Worm (Caenorhabditis elegans): ENCODE results near the gene bcmo-2.

Gene bcmo-2

DNA sequence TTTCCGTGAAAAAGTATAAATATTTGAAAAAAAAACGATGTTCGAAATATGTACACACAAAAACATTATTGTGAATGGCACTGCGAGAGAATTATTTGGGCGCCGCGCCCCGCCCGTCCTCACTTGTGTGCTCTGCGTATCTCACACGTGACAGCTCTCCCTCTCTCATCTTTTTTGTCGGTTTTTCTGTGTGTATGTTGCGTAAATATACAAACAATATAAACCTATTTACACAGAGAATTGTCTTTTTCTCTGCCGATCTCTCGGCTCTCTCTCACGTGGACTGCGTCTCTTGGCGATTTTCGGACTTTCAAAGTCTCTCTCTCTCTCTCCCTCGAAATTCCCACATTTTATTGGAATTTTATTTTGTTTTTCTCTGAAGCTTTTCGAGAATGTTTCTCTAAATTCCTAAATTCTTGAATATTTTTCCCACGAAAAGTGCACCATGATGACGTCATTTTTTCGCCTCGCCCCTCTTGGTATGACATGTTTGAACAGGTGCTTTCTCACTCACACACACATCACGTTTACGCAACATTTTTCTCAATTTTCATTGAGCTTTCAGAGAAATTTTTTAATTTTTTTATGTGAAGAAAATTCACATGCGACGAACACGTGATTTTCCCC lies 48.1 kb upstream of the bcmo-2 start (continued):
- TF ChIP-seq set-16 (GFP tag; IDR thresholded peaks at IDR 0.05) (peak; percentile 35; the same call in 1 of the 2 replicates), T20F7.1 (GFP tag; optimal IDR thresholded peaks at IDR 0.05) (no peak), Y105C5A.15 (GFP tag; IDR thresholded peaks at IDR 0.05) (no peak), nhr-11 (tag; optimal IDR thresholded peaks at IDR 0.05) (peak; percentile 68), tag-97 (GFP tag; IDR thresholded peaks at IDR 0.05) (no peak)

DNA sequence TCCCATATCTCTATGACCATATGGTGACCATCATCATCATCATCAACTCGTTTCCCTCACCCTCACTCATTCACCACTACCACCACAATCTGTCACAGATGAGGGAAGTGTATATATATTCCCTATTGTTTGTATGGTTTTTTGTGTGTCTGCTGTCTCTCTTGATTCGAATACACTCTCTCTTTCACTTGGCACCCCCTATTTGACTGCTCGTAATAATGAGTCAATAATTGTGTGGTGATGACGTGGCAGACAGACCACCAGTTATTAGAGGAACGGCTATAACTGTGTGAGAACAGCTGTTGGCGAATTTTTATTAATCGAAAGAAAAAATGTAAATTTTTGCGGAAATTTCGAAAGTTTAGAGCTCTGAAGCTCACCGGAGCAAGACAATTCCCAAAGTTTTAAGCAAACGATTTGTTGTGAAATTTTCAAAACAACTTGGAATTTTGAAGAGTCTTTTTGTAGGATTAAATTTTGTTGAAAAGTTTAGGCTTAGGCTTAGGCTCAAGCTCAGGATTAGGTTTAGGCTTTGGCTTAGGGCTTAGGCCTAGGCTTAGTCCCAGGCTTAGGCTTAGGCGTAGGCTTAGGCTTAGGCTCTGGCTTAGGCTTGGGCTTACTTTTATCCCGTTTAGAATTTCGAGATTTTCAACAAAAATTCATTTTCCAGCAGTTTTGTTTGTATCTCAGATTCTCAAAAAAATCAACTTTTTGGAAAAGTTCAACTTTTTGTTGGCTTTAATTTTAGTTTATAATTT lies 47.0 kb upstream of the bcmo-2 start:
- TF ChIP-seq ctbp-1 (GFP tag; IDR thresholded peaks at IDR 0.05) (no peak), unc-62 (GFP tag; optimal IDR thresholded peaks at IDR 0.05 in 1 of 2) (peak in 1 of 2 experiments; percentile 44), unc-62 (tag; optimal IDR thresholded peaks at IDR 0.05) (no peak), snpc-4 (tag; optimal IDR thresholded peaks at IDR 0.05) (no peak), aha-1 (tag) (peak; percentile 69), nhr-6 (tag; optimal IDR thresholded peaks at IDR 0.05) (peak; percentile 33), madf-5 (GFP tag; IDR thresholded peaks at IDR 0.05) (no peak), mep-1 (tag; optimal IDR thresholded peaks at IDR 0.05) (peak; percentile 14), pha-4 (GFP tag; IDR thresholded peaks at IDR 0.05) (no peak), pha-4 (tag; optimal IDR thresholded peaks at IDR 0.05) (peak; percentile 9), hmg-1.1 (GFP tag; IDR thresholded peaks at IDR 0.05) (no peak), tra-1 (GFP tag; IDR thresholded peaks at IDR 0.05) (no peak), ZK337.2 (GFP tag; IDR thresholded peaks at IDR 0.05) (no peak), ztf-7 (tag; optimal IDR thresholded peaks at IDR 0.05) (no peak)

DNA sequence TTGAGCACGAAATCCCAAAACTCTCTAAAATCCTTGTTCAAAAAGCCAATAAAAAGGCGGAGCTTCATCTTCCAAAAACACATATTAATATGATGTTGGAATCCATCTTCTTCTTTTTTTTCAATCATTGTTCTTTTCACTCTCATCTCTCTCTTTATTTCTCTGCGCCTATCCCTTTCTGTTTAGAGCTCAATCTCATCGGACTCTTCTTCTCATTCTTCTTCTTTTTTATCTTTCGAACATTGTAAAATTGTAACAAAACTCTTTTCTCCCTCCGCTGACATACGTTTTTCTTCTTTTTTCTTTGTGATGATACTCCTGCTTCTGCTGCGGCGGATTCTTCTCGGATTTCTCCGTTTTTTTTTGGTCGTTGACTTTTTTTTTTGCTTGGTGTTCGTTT lies 46.1 kb upstream of the bcmo-2 start:
- TF ChIP-seq lsy-2 (tag; optimal IDR thresholded peaks at IDR 0.05) (peak in 1 of 2 experiments; percentile 63), aha-1 (tag) (peak; percentile 10), egl-27 (tag; optimal IDR thresholded peaks at IDR 0.05) (no peak), mep-1 (tag; optimal IDR thresholded peaks at IDR 0.05) (peak; percentile 46), daf-16 (GFP tag; optimal IDR thresholded peaks at IDR 0.05) (peak in 1 of 2 experiments; percentile 1), daf-16 (tag; optimal IDR thresholded peaks at IDR 0.05) (no peak), fkh-10 (GFP tag; optimal IDR thresholded peaks at IDR 0.05) (peak; percentile 16), lin-38 (GFP tag; IDR thresholded peaks at IDR 0.05) (no peak), pha-4 (GFP tag; IDR thresholded peaks at IDR 0.05) (no peak), pha-4 (tag; optimal IDR thresholded peaks at IDR 0.05) (no peak), F10B5.3 (tag; optimal IDR thresholded peaks at IDR 0.05) (no peak), vab-7 (GFP tag; IDR thresholded peaks at IDR 0.05) (no peak), hlh-11 (tag; optimal IDR thresholded peaks at IDR 0.05) (peak; percentile 39), unc-62 (GFP tag; optimal IDR thresholded peaks at IDR 0.05 in 1 of 2) (peak in 1 of 2 experiments; percentile 28), unc-62 (tag; optimal IDR thresholded peaks at IDR 0.05) (no peak)

DNA sequence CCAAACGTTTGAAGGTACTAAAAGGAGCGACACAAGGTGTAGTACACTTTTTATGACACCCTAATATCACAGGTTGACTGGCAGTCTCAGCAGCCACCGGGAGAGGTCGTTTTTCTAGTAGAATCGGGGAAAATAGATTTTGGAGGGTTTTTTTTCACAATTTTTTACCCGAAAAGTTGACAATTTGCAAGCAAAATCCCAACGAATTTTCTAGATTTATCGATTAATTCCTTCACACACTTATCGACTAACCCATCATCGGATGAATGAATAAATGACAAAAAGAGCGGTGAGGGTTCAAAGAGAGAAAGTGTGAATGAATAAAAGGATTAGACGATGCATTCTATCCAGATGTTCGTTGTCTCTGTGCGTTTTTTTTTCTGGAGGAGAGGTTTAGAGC lies 45.3 kb upstream of the bcmo-2 start:
- no peak for TF ChIP-seq sdz-12 (GFP tag; optimal IDR thresholded peaks at IDR 0.05)
- no peak for TF ChIP-seq zfp-2 (tag; optimal IDR thresholded peaks at IDR 0.05)
- TF ChIP-seq F37D6.2 (tag; optimal IDR thresholded peaks at IDR 0.05) = no peak
- TF ChIP-seq aha-1 (tag) = peak; percentile 79

DNA sequence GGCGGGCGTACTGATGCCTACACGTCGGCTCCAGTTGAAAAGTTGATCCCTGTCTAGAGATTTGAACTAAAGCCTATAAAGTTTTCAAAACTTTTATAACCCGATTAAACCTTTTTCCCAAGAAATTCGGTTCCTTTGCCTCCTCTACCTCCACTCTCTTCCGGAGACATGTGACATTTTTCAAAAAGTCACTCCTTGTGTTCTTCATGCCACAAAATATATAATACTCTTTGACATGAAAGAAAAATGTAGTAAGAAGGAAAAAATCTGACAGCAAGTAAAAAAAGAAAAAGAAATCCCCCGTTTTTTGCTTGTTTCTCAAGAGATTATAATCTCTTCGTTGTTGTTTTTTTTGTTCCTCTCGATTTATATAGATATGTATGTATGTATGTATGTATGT lies 44.2 kb upstream of the bcmo-2 start:
- peak in 1 of 2 experiments; percentile 31 for TF ChIP-seq lsy-2 (tag; optimal IDR thresholded peaks at IDR 0.05)
- no peak for TF ChIP-seq mdl-1 (tag; optimal IDR thresholded peaks at IDR 0.05)
- no peak for TF ChIP-seq dmd-8 (GFP tag; IDR thresholded peaks at IDR 0.05)
- TF ChIP-seq mep-1 (tag; optimal IDR thresholded peaks at IDR 0.05) = peak; percentile 15
- no peak for TF ChIP-seq saeg-2 (GFP tag; IDR thresholded peaks at IDR 0.05)
- TF ChIP-seq jun-1 (tag; optimal IDR thresholded peaks at IDR 0.05) = no peak
- no peak for TF ChIP-seq ceh-20 (GFP tag; IDR thresholded peaks at IDR 0.05)
- TF ChIP-seq nhr-28 (tag; optimal IDR thresholded peaks at IDR 0.05) = peak; percentile 12
- no peak for TF ChIP-seq ces-1 (GFP tag; optimal IDR thresholded peaks at IDR 0.05)
- TF ChIP-seq aha-1 (tag) = peak; percentile 70
- TF ChIP-seq dve-1 (tag; optimal IDR thresholded peaks at IDR 0.05; ENCODE audit: insufficient read depth) = peak; percentile 31
- peak; percentile 8 for TF ChIP-seq hlh-30 (tag; optimal IDR thresholded peaks at IDR 0.05; ENCODE audit: insufficient read depth)
- no peak for TF ChIP-seq lin-1 (GFP tag; IDR thresholded peaks at IDR 0.05)
- TF ChIP-seq zip-11 (GFP tag; IDR thresholded peaks at IDR 0.05) = no peak
- TF ChIP-seq unc-39 (tag; optimal IDR thresholded peaks at IDR 0.05) = no peak
